Worm (Caenorhabditis elegans) whole organism, mixed stage, embryonic: ENCODE data around the gene T10D4.11.

Source experiments
- bed-3 ChIP-seq: fragments of 200-800 bp; sonication (Bioruptor generic); optimal IDR thresholded peaks from 3 replicates; lab custom pipeline; 2018; ENCODE audit warnings: mild to moderate bottlenecking, missing genetic modification characterization, moderate library complexity, missing compliant biosample characterization
- blmp-1 ChIP-seq: fragments of 150-350 bp; optimal IDR thresholded peaks from 2 replicates; lab custom pipeline; 2014; ENCODE audit warnings: missing biosample characterization, missing genetic modification characterization
- ceh-43 ChIP-seq: fragments of 200-800 bp; sonication (Bioruptor generic); optimal IDR thresholded peaks from 2 replicates; lab custom pipeline; 2018; ENCODE audit warnings: mild to moderate bottlenecking, missing genetic modification characterization, moderate library complexity, missing compliant biosample characterization
- drap-1 ChIP-seq: fragments of 200-800 bp; sonication (Bioruptor generic); optimal IDR thresholded peaks from 3 replicates; lab custom pipeline; 2018; ENCODE audit warnings: mild to moderate bottlenecking, missing genetic modification characterization, missing compliant biosample characterization
- flh-1 ChIP-seq: fragments of 200-800 bp; sonication (Bioruptor generic); optimal IDR thresholded peaks from 2 replicates; lab custom pipeline; 2018; ENCODE audit warnings: mild to moderate bottlenecking, missing genetic modification characterization, moderate library complexity, missing compliant biosample characterization
- ham-2 ChIP-seq: fragments of 200-800 bp; sonication (Bioruptor generic); optimal IDR thresholded peaks from 2 replicates; lab custom pipeline; 2018; ENCODE audit warnings: mild to moderate bottlenecking, missing genetic modification characterization, missing compliant biosample characterization
- lin-32 ChIP-seq: fragments of 200-800 bp; sonication (Bioruptor generic); optimal IDR thresholded peaks from 2 replicates; lab custom pipeline; 2018; ENCODE audit warnings: mild to moderate bottlenecking, missing genetic modification characterization, missing compliant biosample characterization
- nhr-12 ChIP-seq: fragments of 150-350 bp; optimal IDR thresholded peaks from 2 replicates; lab custom pipeline; 2014; ENCODE audit warnings: missing biosample characterization, missing genetic modification characterization
- nhr-76 ChIP-seq: sonication (generic microtip); optimal IDR thresholded peaks from 2 replicates; lab custom pipeline; 2017; ENCODE audit warnings: missing biosample characterization, missing genetic modification characterization
- sem-2 ChIP-seq: fragments of 200-800 bp; sonication (Bioruptor generic); optimal IDR thresholded peaks from 2 replicates; lab custom pipeline; 2018; ENCODE audit warnings: mild to moderate bottlenecking, missing genetic modification characterization, missing compliant biosample characterization
- unc-120 ChIP-seq: sonication (generic microtip); optimal IDR thresholded peaks from 2 replicates; lab custom pipeline; 2017; ENCODE audit warnings: missing genetic modification characterization, missing compliant biosample characterization; ENCODE audit not compliant: poor library complexity, severe bottlenecking

Gene T10D4.11

ce11 chrII:3102018-3102417, 47.4 kb downstream of the T10D4.11 start, which contains the start of gene clec-121:
TSS of gene clec-121 (plus strand) at chrII:3102318.
- no peak for TF ChIP-seq sem-2 (GFP tag; lab: Kevin White, UChicago)
- no peak for TF ChIP-seq blmp-1 (tag; lab: Kevin White, UChicago)
- no peak for TF ChIP-seq ham-2 (GFP tag; lab: Kevin White, UChicago)
- TF ChIP-seq unc-120, result no peak
- no peak for TF ChIP-seq bed-3 (GFP tag; lab: Kevin White, UChicago)
- TF ChIP-seq nhr-76, result no peak
- no peak for TF ChIP-seq drap-1 (GFP tag; lab: Kevin White, UChicago)
- TF ChIP-seq flh-1 (GFP tag; lab: Kevin White, UChicago), result no peak

DNA sequence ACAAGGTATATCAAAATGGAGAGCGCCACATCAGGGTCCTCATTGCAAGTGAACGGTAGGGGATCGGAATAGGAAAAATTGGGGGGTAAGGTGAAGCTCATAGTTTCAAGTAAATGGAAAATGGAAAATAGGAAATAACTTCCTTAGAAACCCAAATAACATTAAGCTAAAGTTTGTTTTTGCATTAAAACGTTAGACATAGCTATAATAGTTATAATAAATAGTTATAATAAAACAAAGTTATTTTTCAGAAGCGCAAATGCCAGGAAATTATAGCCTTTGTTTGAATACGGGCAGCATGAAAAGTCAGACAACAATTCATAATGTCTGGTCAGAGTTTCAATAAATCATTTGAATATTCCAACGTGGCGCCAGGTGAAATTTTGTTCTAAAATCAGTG, 48.9 kb downstream of the T10D4.11 start, which contains the start of gene srg-24:
Gene srg-24 (minus strand): TSS at position 101 of the 400 bp plus-strand sequence.
- TF ChIP-seq nhr-12 (tag; lab: Kevin White, UChicago), result no peak
- no peak for TF ChIP-seq ceh-43 (GFP tag; lab: Kevin White, UChicago)
- TF ChIP-seq lin-32, result no peak
